Worm (Caenorhabditis elegans): ENCODE data around the gene smc-6.

ce11 chrII:11542385-11542784 is 36.1 kb upstream of the smc-6 start, which contains the start of gene gtf-2E2:
- no peak for TF ChIP-seq skn-1 (tag; optimal IDR thresholded peaks at IDR 0.05)
- TF ChIP-seq elt-3 (tag; optimal IDR thresholded peaks at IDR 0.05) = no peak
- peak; percentile 10 for TF ChIP-seq nhr-25 (tag; optimal IDR thresholded peaks at IDR 0.05)
- no peak for TF ChIP-seq unc-62 (GFP tag; optimal IDR thresholded peaks at IDR 0.05)
- TF ChIP-seq R02D3.7 (tag; optimal IDR thresholded peaks at IDR 0.05) = no peak
- TF ChIP-seq ztf-4 (tag; optimal IDR thresholded peaks at IDR 0.05) = no peak
- TF ChIP-seq ztf-11 (tag; optimal IDR thresholded peaks at IDR 0.05) = no peak

Measured in whole organism, L3 larva.